Worm (Caenorhabditis elegans) whole organism, mixed stage, embryonic: ENCODE results near the gene R10F2.6.

Experiments used
- blmp-1 ChIP-seq: fragments of 150-350 bp; optimal IDR thresholded peaks from 2 replicates; lab custom pipeline; 2014; ENCODE audit warnings: missing biosample characterization, missing genetic modification characterization
- ceh-39 ChIP-seq: fragments of 150-350 bp; optimal IDR thresholded peaks from 2 replicates; lab custom pipeline; 2014; ENCODE audit warnings: missing biosample characterization, missing genetic modification characterization
- lin-13 ChIP-seq: fragments of 150-350 bp; optimal IDR thresholded peaks from 2 replicates; lab custom pipeline; 2014; ENCODE audit warnings: missing biosample characterization, missing genetic modification characterization
- lin-32 ChIP-seq: fragments of 200-800 bp; sonication (Bioruptor generic); optimal IDR thresholded peaks from 2 replicates; lab custom pipeline; 2018; ENCODE audit warnings: mild to moderate bottlenecking, missing genetic modification characterization, missing compliant biosample characterization
- lsy-2 ChIP-seq: fragments of 150-350 bp; optimal IDR thresholded peaks from 2 replicates; lab custom pipeline; 2014; ENCODE audit warnings: missing biosample characterization, missing genetic modification characterization
- mep-1 ChIP-seq: fragments of 150-350 bp; optimal IDR thresholded peaks from 2 replicates; lab custom pipeline; 2017; ENCODE audit warnings: missing biosample characterization, missing genetic modification reagents, missing genetic modification characterization, inconsistent platforms
- nhr-28 ChIP-seq: fragments of 150-350 bp; optimal IDR thresholded peaks from 2 replicates; lab custom pipeline; 2014; ENCODE audit warnings: missing biosample characterization, missing genetic modification characterization

DNA sequence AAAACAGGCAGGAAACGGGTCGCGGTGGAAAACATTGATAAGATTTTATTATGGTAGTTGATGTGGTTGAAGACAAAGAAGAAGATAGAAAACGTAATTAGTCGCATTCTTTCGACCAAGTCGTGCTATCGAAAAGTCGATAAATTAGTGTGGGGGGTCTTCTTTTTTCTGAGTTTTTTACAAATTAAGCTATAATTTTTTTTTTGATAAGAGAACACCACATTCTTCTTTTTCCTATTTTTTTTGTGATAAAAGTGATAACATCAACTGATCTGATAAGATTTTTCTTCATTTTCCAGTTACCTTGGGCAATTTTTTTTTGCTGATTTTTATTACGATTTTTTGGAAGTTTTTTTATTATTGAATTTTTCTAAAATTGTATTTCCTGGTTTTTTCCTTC is 37.0 kb upstream of the R10F2.6 start:
- TF ChIP-seq mep-1 (tag; lab: Kevin White, UChicago) = no peak
- no peak for TF ChIP-seq blmp-1 (tag; lab: Kevin White, UChicago)
- TF ChIP-seq ceh-39 (tag; lab: Kevin White, UChicago) = no peak
- no peak for TF ChIP-seq nhr-28 (tag; lab: Kevin White, UChicago)
- TF ChIP-seq lin-13 (tag; lab: Kevin White, UChicago) = no peak
- TF ChIP-seq lsy-2 (tag; lab: Kevin White, UChicago) = no peak
- no peak for TF ChIP-seq lin-32 (GFP tag; lab: Kevin White, UChicago)
